Worm (Caenorhabditis elegans) whole organism, mixed stage, embryonic: ENCODE measurements around the gene abu-13.

Source experiments
- M03D4.4 ChIP-seq: sonication (generic microtip); optimal IDR thresholded peaks from 2 replicates; lab custom pipeline; 2017; ENCODE audit warnings: mild to moderate bottlenecking, missing genetic modification characterization, missing compliant biosample characterization
- bed-3 ChIP-seq: fragments of 200-800 bp; sonication (Bioruptor generic); optimal IDR thresholded peaks from 3 replicates; lab custom pipeline; 2018; ENCODE audit warnings: mild to moderate bottlenecking, missing genetic modification characterization, moderate library complexity, missing compliant biosample characterization
- blmp-1 ChIP-seq: fragments of 150-350 bp; optimal IDR thresholded peaks from 2 replicates; lab custom pipeline; 2014; ENCODE audit warnings: missing biosample characterization, missing genetic modification characterization
- ceh-43 ChIP-seq: fragments of 200-800 bp; sonication (Bioruptor generic); optimal IDR thresholded peaks from 2 replicates; lab custom pipeline; 2018; ENCODE audit warnings: mild to moderate bottlenecking, missing genetic modification characterization, moderate library complexity, missing compliant biosample characterization
- ceh-83 ChIP-seq: fragments of 200-800 bp; sonication (Bioruptor generic); optimal IDR thresholded peaks from 2 replicates; lab custom pipeline; 2018; ENCODE audit warnings: mild to moderate bottlenecking, missing genetic modification characterization, missing compliant biosample characterization
- ces-1 ChIP-seq: fragments of 150-350 bp; optimal IDR thresholded peaks from 2 replicates; lab custom pipeline; 2014; ENCODE audit warnings: missing biosample characterization, missing genetic modification reagents, missing genetic modification characterization
- cnd-1 ChIP-seq: fragments of 200-800 bp; sonication (Bioruptor generic); optimal IDR thresholded peaks from 2 replicates; lab custom pipeline; 2018; ENCODE audit warnings: mild to moderate bottlenecking, missing genetic modification characterization, missing compliant biosample characterization
- drap-1 ChIP-seq: fragments of 200-800 bp; sonication (Bioruptor generic); optimal IDR thresholded peaks from 3 replicates; lab custom pipeline; 2018; ENCODE audit warnings: mild to moderate bottlenecking, missing genetic modification characterization, missing compliant biosample characterization
- elt-3 ChIP-seq: fragments of 150-350 bp; optimal IDR thresholded peaks from 2 replicates; lab custom pipeline; 2014; ENCODE audit warnings: missing biosample characterization, missing genetic modification characterization
- flh-1 ChIP-seq: fragments of 200-800 bp; sonication (Bioruptor generic); optimal IDR thresholded peaks from 2 replicates; lab custom pipeline; 2018; ENCODE audit warnings: mild to moderate bottlenecking, missing genetic modification characterization, moderate library complexity, missing compliant biosample characterization
- ham-2 ChIP-seq: fragments of 200-800 bp; sonication (Bioruptor generic); optimal IDR thresholded peaks from 2 replicates; lab custom pipeline; 2018; ENCODE audit warnings: mild to moderate bottlenecking, missing genetic modification characterization, missing compliant biosample characterization
- lin-13 ChIP-seq: fragments of 150-350 bp; optimal IDR thresholded peaks from 2 replicates; lab custom pipeline; 2014; ENCODE audit warnings: missing biosample characterization, missing genetic modification characterization
- lsy-2 ChIP-seq: fragments of 150-350 bp; optimal IDR thresholded peaks from 2 replicates; lab custom pipeline; 2014; ENCODE audit warnings: missing biosample characterization, missing genetic modification characterization
- mab-5 ChIP-seq: fragments of 150-350 bp; optimal IDR thresholded peaks from 2 replicates; lab custom pipeline; 2014; ENCODE audit warnings: missing biosample characterization, missing genetic modification characterization
- mep-1 ChIP-seq: fragments of 150-350 bp; optimal IDR thresholded peaks from 2 replicates; lab custom pipeline; 2017; ENCODE audit warnings: missing biosample characterization, missing genetic modification reagents, missing genetic modification characterization, inconsistent platforms
- mls-2 ChIP-seq: sonication (generic microtip); optimal IDR thresholded peaks from 2 replicates; lab custom pipeline; 2016; ENCODE audit warnings: mild to moderate bottlenecking, missing genetic modification characterization, moderate library complexity, missing compliant biosample characterization
- nhr-12 ChIP-seq: fragments of 150-350 bp; optimal IDR thresholded peaks from 2 replicates; lab custom pipeline; 2014; ENCODE audit warnings: missing biosample characterization, missing genetic modification characterization
- nhr-2 ChIP-seq: fragments of 150-350 bp; optimal IDR thresholded peaks from 2 replicates; lab custom pipeline; 2014; ENCODE audit warnings: missing biosample characterization, missing genetic modification characterization
- nhr-237 ChIP-seq: fragments of 150-350 bp; optimal IDR thresholded peaks from 2 replicates; lab custom pipeline; 2014; ENCODE audit warnings: missing biosample characterization, missing genetic modification characterization
- nhr-28 ChIP-seq: fragments of 150-350 bp; optimal IDR thresholded peaks from 2 replicates; lab custom pipeline; 2014; ENCODE audit warnings: missing biosample characterization, missing genetic modification characterization
- nhr-76 ChIP-seq: sonication (generic microtip); optimal IDR thresholded peaks from 2 replicates; lab custom pipeline; 2017; ENCODE audit warnings: missing biosample characterization, missing genetic modification characterization
- pha-4 ChIP-seq: fragments of 150-350 bp; optimal IDR thresholded peaks from 2 replicates; lab custom pipeline; 2018; ENCODE audit warnings: missing biosample characterization, missing genetic modification reagents, missing genetic modification characterization
- sem-2 ChIP-seq: fragments of 200-800 bp; sonication (Bioruptor generic); optimal IDR thresholded peaks from 2 replicates; lab custom pipeline; 2018; ENCODE audit warnings: mild to moderate bottlenecking, missing genetic modification characterization, missing compliant biosample characterization
- snpc-4 ChIP-seq: fragments of 150-350 bp; optimal IDR thresholded peaks from 2 replicates; lab custom pipeline; 2014; ENCODE audit warnings: missing biosample characterization, missing genetic modification characterization
- sptf-1 ChIP-seq: sonication (generic microtip); optimal IDR thresholded peaks from 2 replicates; lab custom pipeline; 2017; ENCODE audit warnings: mild to moderate bottlenecking, missing genetic modification characterization, moderate library complexity, missing compliant biosample characterization
- tbx-8 ChIP-seq: fragments of 200-800 bp; sonication (Bioruptor generic); optimal IDR thresholded peaks from 2 replicates; lab custom pipeline; 2018; ENCODE audit warnings: mild to moderate bottlenecking, missing genetic modification characterization, moderate library complexity, missing compliant biosample characterization
- unc-120 ChIP-seq: sonication (generic microtip); optimal IDR thresholded peaks from 2 replicates; lab custom pipeline; 2017; ENCODE audit warnings: missing genetic modification characterization, missing compliant biosample characterization; ENCODE audit not compliant: poor library complexity, severe bottlenecking
- unc-39 ChIP-seq: fragments of 150-350 bp; optimal IDR thresholded peaks from 2 replicates; lab custom pipeline; 2014; ENCODE audit warnings: missing biosample characterization, missing genetic modification characterization
- unc-62 ChIP-seq: fragments of 150-350 bp; optimal IDR thresholded peaks from 2 replicates; lab custom pipeline; 2014; ENCODE audit warnings: missing biosample characterization, missing genetic modification reagents, missing genetic modification characterization
- zip-8 ChIP-seq: fragments of 150-350 bp; optimal IDR thresholded peaks from 2 replicates; lab custom pipeline; 2014; ENCODE audit warnings: missing biosample characterization, missing genetic modification characterization
- ztf-11 ChIP-seq: fragments of 150-350 bp; optimal IDR thresholded peaks from 2 replicates; lab custom pipeline; 2014; ENCODE audit warnings: missing biosample characterization, missing genetic modification characterization

The abu-13 gene

DNA sequence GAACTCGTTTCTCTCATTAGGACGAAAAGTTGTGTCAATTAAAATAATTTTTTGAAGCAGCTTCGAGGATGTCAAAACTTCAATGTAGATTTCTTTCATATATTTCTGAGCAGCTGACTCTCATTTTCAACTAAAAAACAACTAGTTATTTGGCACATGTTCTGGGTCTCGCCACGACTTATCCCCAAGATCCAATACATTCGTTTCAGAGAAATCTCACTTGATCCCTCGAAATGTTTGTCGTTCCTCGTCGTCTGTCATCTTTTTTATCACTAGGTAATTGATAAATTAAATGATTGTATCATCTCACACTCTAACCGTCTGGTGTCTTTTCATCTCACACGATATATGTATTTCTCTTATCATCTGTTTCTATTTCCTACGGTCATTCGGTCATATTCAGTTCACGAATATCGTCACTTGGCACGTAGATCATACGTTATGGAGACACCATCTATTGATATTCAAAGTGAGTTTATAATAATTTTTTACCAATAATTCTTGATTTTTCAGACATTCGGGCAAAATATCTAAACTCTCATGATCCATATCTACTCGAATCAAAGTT is 16.3 kb upstream of the abu-13 start, which contains the start of the genes rpn-6.1 and F57B9.1:
rpn-6.1 (minus strand) TSS at position 65 of the 568 bp plus-strand sequence.
F57B9.1 (plus strand) TSS at position 154 of the 568 bp plus-strand sequence.
- TF ChIP-seq nhr-76 (tag; lab: Kevin White, UChicago) (no peak), mep-1 (tag; lab: Kevin White, UChicago) (no peak), elt-3 (tag; lab: Kevin White, UChicago) (peak; percentile 44), pha-4 (tag; lab: Kevin White, UChicago) (no peak), mab-5 (tag; lab: Kevin White, UChicago) (no peak), ztf-11 (tag; lab: Kevin White, UChicago) (no peak), lsy-2 (peak; percentile 12), unc-62 (GFP tag; lab: Kevin White, UChicago) (peak; percentile 7), sem-2 (no peak), nhr-12 (no peak), cnd-1 (tag; lab: Kevin White, UChicago) (no peak)

DNA sequence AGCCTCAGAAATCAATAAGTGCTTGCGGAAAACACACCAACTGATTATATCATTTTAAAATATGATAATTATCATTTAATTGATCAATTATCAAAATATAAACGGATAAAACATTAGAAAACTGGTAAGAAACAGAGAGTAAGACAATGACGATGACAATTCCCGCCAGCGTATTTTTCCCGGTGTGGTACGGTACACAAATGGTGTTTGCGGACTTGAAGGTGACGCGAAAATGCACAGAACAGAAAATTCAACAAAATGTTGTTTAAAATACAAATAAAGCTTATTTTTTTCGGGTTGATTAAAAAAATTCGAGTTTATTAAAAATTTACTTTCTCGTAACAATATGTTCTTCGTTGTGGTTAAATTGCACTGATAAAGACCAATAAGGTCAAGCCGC is 15.5 kb upstream of the abu-13 start:
- no peak for TF ChIP-seq lin-13 (tag; lab: Kevin White, UChicago)
- no peak for TF ChIP-seq ces-1 (GFP tag; lab: Kevin White, UChicago)
- TF ChIP-seq drap-1 (GFP tag; lab: Kevin White, UChicago): no peak
- TF ChIP-seq mep-1 (tag; lab: Kevin White, UChicago): peak; percentile 46
- TF ChIP-seq nhr-12: no peak
- TF ChIP-seq mls-2 (tag; lab: Kevin White, UChicago): no peak
- peak; percentile 31 for TF ChIP-seq ceh-43 (GFP tag; lab: Kevin White, UChicago)
- no peak for TF ChIP-seq unc-62 (GFP tag; lab: Kevin White, UChicago)
- no peak for TF ChIP-seq zip-8
- TF ChIP-seq lsy-2: peak; percentile 97
- peak; percentile 18 for TF ChIP-seq sptf-1 (tag; lab: Kevin White, UChicago)

DNA sequence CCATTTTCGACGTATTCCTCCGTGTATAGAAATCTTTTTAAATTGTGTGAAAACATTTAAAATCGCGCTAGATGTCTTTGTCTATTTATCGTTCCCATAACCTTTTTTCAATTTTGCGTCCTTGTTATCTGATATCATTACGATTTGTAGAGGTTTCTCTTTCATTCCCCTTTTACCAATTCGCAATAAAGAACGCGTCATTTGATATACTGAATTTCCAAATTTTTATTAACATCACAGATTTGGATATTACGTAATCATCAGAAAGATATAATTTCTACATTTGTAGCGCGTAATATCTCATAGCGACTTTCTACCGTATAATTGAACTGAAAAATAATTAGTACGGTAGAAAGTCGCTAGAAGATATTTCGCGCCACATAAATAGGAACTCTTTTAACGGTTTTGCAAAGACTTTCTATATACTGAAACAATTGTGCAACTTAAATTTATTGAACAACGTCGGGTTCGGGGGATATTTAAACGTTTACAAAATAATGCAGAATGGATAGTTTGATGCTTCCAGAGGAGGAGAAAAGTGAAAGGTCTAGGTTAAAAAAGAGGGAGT is 13.1 kb upstream of the abu-13 start:
- TF ChIP-seq mab-5 (tag; lab: Kevin White, UChicago) (no peak), ceh-43 (GFP tag; lab: Kevin White, UChicago) (no peak), M03D4.4 (tag; lab: Kevin White, UChicago) (no peak), zip-8 (peak; percentile 91), ztf-11 (tag; lab: Kevin White, UChicago) (no peak), tbx-8 (no peak)

DNA sequence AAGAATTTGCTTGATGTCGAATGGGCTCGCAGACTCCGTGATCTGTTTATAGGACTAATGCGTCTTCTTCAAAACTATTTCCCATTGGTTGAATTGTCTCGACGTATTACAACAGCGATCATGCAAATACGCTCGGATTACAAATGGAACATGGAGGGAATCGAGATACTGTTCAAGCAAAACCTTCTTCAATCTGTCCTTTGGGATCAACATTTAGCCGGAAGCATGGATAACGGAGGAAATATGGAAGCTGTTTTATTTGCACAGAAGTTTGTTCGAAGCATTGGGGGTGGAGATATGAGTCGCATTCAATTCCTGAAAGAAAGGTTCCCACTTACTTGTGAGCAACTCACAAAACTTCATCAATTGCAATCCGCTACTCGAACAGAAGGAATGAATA is 10.1 kb upstream of the abu-13 start:
- TF ChIP-seq sem-2: no peak
- no peak for TF ChIP-seq ham-2 (GFP tag; lab: Kevin White, UChicago)
- no peak for TF ChIP-seq unc-39 (tag; lab: Kevin White, UChicago)
- no peak for TF ChIP-seq snpc-4 (tag; lab: Kevin White, UChicago)
- no peak for TF ChIP-seq mep-1 (tag; lab: Kevin White, UChicago)
- no peak for TF ChIP-seq tbx-8
- no peak for TF ChIP-seq lsy-2
- no peak for TF ChIP-seq sptf-1 (tag; lab: Kevin White, UChicago)
- TF ChIP-seq zip-8: no peak
- no peak for TF ChIP-seq pha-4 (tag; lab: Kevin White, UChicago)
- TF ChIP-seq lin-13 (tag; lab: Kevin White, UChicago): no peak
- no peak for TF ChIP-seq M03D4.4 (tag; lab: Kevin White, UChicago)
- no peak for TF ChIP-seq ceh-83 (GFP tag; lab: Kevin White, UChicago)
- no peak for TF ChIP-seq nhr-28
- no peak for TF ChIP-seq bed-3 (GFP tag; lab: Kevin White, UChicago)

DNA sequence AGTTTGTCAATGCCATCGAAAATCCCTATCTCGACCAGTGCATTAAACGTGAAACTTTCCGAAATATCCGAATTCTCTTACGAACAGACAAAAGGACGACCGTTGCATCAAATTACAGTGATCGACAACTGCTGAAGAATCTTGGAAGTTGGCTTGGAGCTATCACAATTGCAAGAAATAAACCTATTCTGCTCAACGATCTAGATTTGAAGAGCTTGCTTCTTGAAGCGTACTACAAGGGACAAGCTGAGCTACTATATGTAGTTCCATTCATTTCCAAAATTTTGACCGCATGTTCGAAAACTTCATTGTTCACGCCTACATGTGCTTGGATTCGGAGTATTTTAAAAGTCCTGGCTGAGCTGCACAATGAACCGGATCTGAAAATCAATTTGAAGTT is 8.3 kb upstream of the abu-13 start:
- no peak for TF ChIP-seq mab-5 (tag; lab: Kevin White, UChicago)
- TF ChIP-seq, all 35 proteins: peak for 0

DNA sequence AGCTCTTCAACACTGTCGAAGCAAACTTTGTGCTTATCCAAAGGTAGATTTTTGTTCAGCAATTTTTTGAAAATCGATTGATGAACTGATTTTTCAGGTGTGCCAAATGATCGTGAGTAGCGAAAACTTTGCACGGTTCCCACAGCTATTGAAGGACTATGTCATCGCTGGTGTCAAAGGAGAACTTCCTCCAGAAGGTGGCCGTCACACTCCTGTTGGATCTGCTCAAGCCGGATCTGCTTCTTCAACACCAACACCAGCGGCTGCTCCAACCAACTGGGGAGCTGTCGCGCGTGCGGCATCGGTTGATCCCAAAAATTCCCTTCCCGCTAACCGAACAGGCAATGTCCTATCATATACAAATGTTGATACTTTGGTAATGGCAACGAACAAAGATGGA is 7.7 kb upstream of the abu-13 start:
- TF ChIP-seq snpc-4 (tag; lab: Kevin White, UChicago): no peak
- TF ChIP-seq nhr-2 (tag; lab: Kevin White, UChicago): no peak
- no peak for TF ChIP-seq sem-2
- TF ChIP-seq nhr-237 (tag; lab: Kevin White, UChicago): no peak
- no peak for TF ChIP-seq unc-39 (tag; lab: Kevin White, UChicago)
- no peak for TF ChIP-seq nhr-28
- TF ChIP-seq flh-1 (GFP tag; lab: Kevin White, UChicago): no peak
- no peak for TF ChIP-seq blmp-1
- no peak for TF ChIP-seq unc-120 (tag; lab: Kevin White, UChicago)
- TF ChIP-seq elt-3 (tag; lab: Kevin White, UChicago): no peak
